Worm (Caenorhabditis elegans) whole organism, late embryonic: ENCODE measurements around the gene C15F1.5.
A peak's percentile ranks its signal among the peaks of the same experiment; 100 is the strongest.

Experiments
- K02D7.2 ChIP-seq: sonication (generic microtip); optimal IDR thresholded peaks from 2 replicates; lab custom pipeline; 2017; ENCODE audit warnings: mild to moderate bottlenecking, missing genetic modification characterization, missing compliant biosample characterization
- T23F11.4 ChIP-seq: fragments of 200-800 bp; sonication (Bioruptor generic); optimal IDR thresholded peaks from 2 replicates; lab custom pipeline; 2018; ENCODE audit warnings: mild to moderate bottlenecking, missing genetic modification characterization, missing compliant biosample characterization
- ceh-18 ChIP-seq: sonication (generic microtip); optimal IDR thresholded peaks from 2 replicates; lab custom pipeline; 2016; ENCODE audit warnings: missing genetic modification characterization, missing compliant biosample characterization
- ceh-19 ChIP-seq: fragments of 200-800 bp; sonication (Bioruptor generic); optimal IDR thresholded peaks from 2 replicates; lab custom pipeline; 2018; ENCODE audit warnings: mild to moderate bottlenecking, missing genetic modification characterization, missing compliant biosample characterization
- ceh-24 ChIP-seq: sonication (generic microtip); optimal IDR thresholded peaks from 2 replicates; lab custom pipeline; 2016; ENCODE audit warnings: mild to moderate bottlenecking, missing genetic modification characterization, missing compliant biosample characterization
- ceh-31 ChIP-seq: sonication (generic microtip); optimal IDR thresholded peaks from 2 replicates; lab custom pipeline; 2016; ENCODE audit warnings: missing genetic modification characterization, missing compliant biosample characterization
- ceh-34 ChIP-seq: sonication (generic microtip); optimal IDR thresholded peaks from 2 replicates; lab custom pipeline; 2016; ENCODE audit warnings: mild to moderate bottlenecking, missing genetic modification characterization, missing compliant biosample characterization
- ceh-48 ChIP-seq: sonication (generic microtip); optimal IDR thresholded peaks from 2 replicates; lab custom pipeline; 2016; ENCODE audit warnings: missing genetic modification characterization, inconsistent platforms, missing compliant biosample characterization
- ceh-9 ChIP-seq: sonication (generic microtip); optimal IDR thresholded peaks from 2 replicates; lab custom pipeline; 2016; ENCODE audit warnings: mild to moderate bottlenecking, missing genetic modification characterization, inconsistent platforms, missing compliant biosample characterization
- che-1 ChIP-seq: sonication (generic microtip); optimal IDR thresholded peaks from 2 replicates; lab custom pipeline; 2016; ENCODE audit warnings: mild to moderate bottlenecking, missing genetic modification characterization, missing compliant biosample characterization
- ets-4 ChIP-seq: sonication (generic microtip); optimal IDR thresholded peaks from 2 replicates; lab custom pipeline; 2016; ENCODE audit warnings: missing genetic modification characterization, missing compliant biosample characterization
- eyg-1 ChIP-seq: sonication (generic microtip); optimal IDR thresholded peaks from 2 replicates; lab custom pipeline; 2016; ENCODE audit warnings: missing genotype, missing genetic modification characterization, missing compliant biosample characterization
- fax-1 ChIP-seq: sonication (generic microtip); optimal IDR thresholded peaks from 2 replicates; lab custom pipeline; 2016; ENCODE audit warnings: missing genotype, missing genetic modification characterization, missing compliant biosample characterization
- fkh-6 ChIP-seq: sonication (generic microtip); optimal IDR thresholded peaks from 2 replicates; lab custom pipeline; 2016; ENCODE audit warnings: missing genetic modification characterization, missing compliant biosample characterization
- hlh-13 ChIP-seq: fragments of 200-800 bp; sonication (Bioruptor generic); optimal IDR thresholded peaks from 2 replicates; lab custom pipeline; 2018; ENCODE audit warnings: mild to moderate bottlenecking, missing genetic modification characterization, missing compliant biosample characterization
- hlh-30 ChIP-seq: sonication (generic microtip); optimal IDR thresholded peaks from 2 replicates; lab custom pipeline; 2017; ENCODE audit warnings: antibody characterized with exemption, missing genetic modification characterization, missing compliant biosample characterization; ENCODE audit not compliant: insufficient read depth
- hlh-6 ChIP-seq: sonication (generic microtip); optimal IDR thresholded peaks from 2 replicates; lab custom pipeline; 2016; ENCODE audit warnings: missing genotype, missing genetic modification characterization, missing compliant biosample characterization
- hlh-8 ChIP-seq: sonication (generic microtip); optimal IDR thresholded peaks from 2 replicates; lab custom pipeline; 2016; ENCODE audit warnings: missing genotype, missing genetic modification characterization, missing compliant biosample characterization
- lim-6 ChIP-seq: sonication (generic microtip); optimal IDR thresholded peaks from 2 replicates; lab custom pipeline; 2016; ENCODE audit warnings: missing genetic modification characterization, missing compliant biosample characterization
- madf-2 ChIP-seq: sonication (generic microtip); optimal IDR thresholded peaks from 2 replicates; lab custom pipeline; 2017; ENCODE audit warnings: missing genetic modification characterization, missing compliant biosample characterization
- mec-3 ChIP-seq: sonication (generic microtip); optimal IDR thresholded peaks from 2 replicates; lab custom pipeline; 2016; ENCODE audit warnings: borderline replicate concordance, missing genetic modification characterization, missing compliant biosample characterization
- nfya-1 ChIP-seq: sonication (generic microtip); optimal IDR thresholded peaks from 2 replicates; lab custom pipeline; 2017; ENCODE audit warnings: missing genetic modification characterization, mild to moderate bottlenecking, missing compliant biosample characterization, antibody characterized with exemption, moderate library complexity
- nhr-11 ChIP-seq: fragments of 150-350 bp; optimal IDR thresholded peaks from 2 replicates; lab custom pipeline; 2014; ENCODE audit warnings: missing biosample characterization, missing genetic modification characterization
- nhr-232 ChIP-seq: sonication (generic microtip); optimal IDR thresholded peaks from 2 replicates; lab custom pipeline; 2016; ENCODE audit warnings: missing genetic modification characterization, missing compliant biosample characterization
- npax-4 ChIP-seq: sonication (generic microtip); optimal IDR thresholded peaks from 2 replicates; lab custom pipeline; 2016; ENCODE audit warnings: missing genetic modification characterization, missing compliant biosample characterization
- pha-2 ChIP-seq: sonication (generic microtip); optimal IDR thresholded peaks from 2 replicates; lab custom pipeline; 2017; ENCODE audit warnings: mild to moderate bottlenecking, missing genetic modification characterization, missing compliant biosample characterization
- pqm-1 ChIP-seq: sonication (generic microtip); optimal IDR thresholded peaks from 2 replicates; lab custom pipeline; 2016; ENCODE audit warnings: missing genetic modification characterization, missing compliant biosample characterization
- sdc-2 ChIP-seq: sonication (generic microtip); optimal IDR thresholded peaks from 2 replicates; lab custom pipeline; 2016; ENCODE audit warnings: missing genotype, missing genetic modification characterization, missing compliant biosample characterization
- syd-9 ChIP-seq: sonication (generic microtip); optimal IDR thresholded peaks from 2 replicates; lab custom pipeline; 2016; ENCODE audit warnings: mild to moderate bottlenecking, missing genetic modification characterization, moderate library complexity, missing compliant biosample characterization
- tbx-2 ChIP-seq: sonication (generic microtip); optimal IDR thresholded peaks from 2 replicates; lab custom pipeline; 2016; ENCODE audit warnings: missing genetic modification characterization, missing compliant biosample characterization
- ttx-3 ChIP-seq: sonication (generic microtip); optimal IDR thresholded peaks from 2 replicates; lab custom pipeline; 2016; ENCODE audit warnings: missing genetic modification reagents, missing genetic modification characterization, missing compliant biosample characterization
- unc-55 ChIP-seq: sonication (generic microtip); optimal IDR thresholded peaks from 2 replicates; lab custom pipeline; 2017; ENCODE audit warnings: missing biosample characterization, missing genetic modification reagents, missing genetic modification characterization
- zip-5 ChIP-seq: sonication (generic microtip); optimal IDR thresholded peaks from 2 replicates; lab custom pipeline; 2016; ENCODE audit warnings: missing genetic modification characterization, missing compliant biosample characterization
- ztf-16 ChIP-seq: sonication (generic microtip); optimal IDR thresholded peaks from 2 replicates; lab custom pipeline; 2017; ENCODE audit warnings: missing genetic modification characterization, missing compliant biosample characterization

The C15F1.5 gene

ce11 chrII:6937057-6937456, 33.4 kb downstream of the C15F1.5 start:
- TF ChIP-seq ceh-24, result no peak
- no peak for TF ChIP-seq sdc-2 (tag; lab: Kevin White, UChicago)
- no peak for TF ChIP-seq ceh-34 (tag; lab: Kevin White, UChicago)
- no peak for TF ChIP-seq fkh-6 (tag; lab: Kevin White, UChicago)
- no peak for TF ChIP-seq pqm-1 (tag; lab: Kevin White, UChicago)
- peak; percentile 41 for TF ChIP-seq tbx-2 (tag; lab: Kevin White, UChicago)

DNA sequence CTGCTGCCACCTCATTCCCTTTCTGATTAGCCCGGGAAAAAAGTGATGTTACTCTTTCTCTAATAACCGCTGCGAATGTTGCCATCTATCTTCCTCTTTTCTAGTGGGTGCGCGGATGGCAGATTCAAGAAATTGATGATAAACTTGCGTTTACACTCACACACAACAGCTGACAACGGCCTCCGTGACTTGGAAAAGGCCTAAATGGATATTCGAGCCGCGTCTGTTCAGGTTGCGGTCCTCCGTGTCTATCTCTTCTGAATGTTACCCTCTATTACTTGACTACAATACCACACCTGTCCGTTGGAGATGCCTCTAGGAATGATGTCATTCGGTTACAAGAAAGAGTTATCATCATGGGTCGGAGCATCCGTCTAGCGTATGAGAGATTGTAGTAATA, 33.9 kb downstream of the C15F1.5 start:
- TF ChIP-seq ttx-3 (tag; lab: Kevin White, UChicago) (no peak), nfya-1 (tag; lab: Kevin White, UChicago) (no peak), npax-4 (tag; lab: Kevin White, UChicago) (no peak), K02D7.2 (tag; lab: Kevin White, UChicago) (no peak), fax-1 (tag; lab: Kevin White, UChicago) (no peak), madf-2 (tag; lab: Kevin White, UChicago) (no peak), mec-3 (tag; lab: Kevin White, UChicago) (no peak), ceh-18 (tag; lab: Kevin White, UChicago) (no peak), ceh-9 (tag; lab: Kevin White, UChicago) (no peak), zip-5 (tag; lab: Kevin White, UChicago) (no peak), eyg-1 (tag; lab: Kevin White, UChicago) (no peak), hlh-30 (no peak)

DNA sequence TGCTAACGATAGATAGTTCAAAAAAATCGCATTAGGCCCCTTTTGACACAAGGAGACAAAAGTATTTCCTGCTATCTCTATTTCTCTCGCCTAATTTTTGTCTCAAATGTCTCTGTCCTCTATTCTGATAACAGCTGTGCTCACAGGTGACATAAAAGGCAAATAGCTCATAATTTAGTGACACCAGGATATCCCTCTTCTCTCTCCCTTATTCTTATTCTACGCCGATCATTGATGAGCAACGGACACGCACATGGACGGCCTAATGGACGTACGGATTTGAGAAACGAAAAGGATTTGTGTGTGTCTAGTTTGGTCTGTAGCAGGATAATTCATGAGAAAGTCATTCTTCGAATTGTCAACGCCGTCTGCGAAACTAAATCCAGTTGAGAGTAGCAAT, 34.4 kb downstream of the C15F1.5 start:
- TF ChIP-seq ets-4 (tag; lab: Kevin White, UChicago) (no peak), ceh-9 (tag; lab: Kevin White, UChicago) (no peak), sdc-2 (tag; lab: Kevin White, UChicago) (no peak), pha-2 (tag; lab: Kevin White, UChicago) (no peak), nhr-232 (tag; lab: Kevin White, UChicago) (no peak), hlh-6 (tag; lab: Kevin White, UChicago) (no peak), unc-55 (GFP tag; lab: Kevin White, UChicago) (peak; percentile 26), T23F11.4 (GFP tag; lab: Kevin White, UChicago) (no peak), syd-9 (tag; lab: Kevin White, UChicago) (no peak)

DNA sequence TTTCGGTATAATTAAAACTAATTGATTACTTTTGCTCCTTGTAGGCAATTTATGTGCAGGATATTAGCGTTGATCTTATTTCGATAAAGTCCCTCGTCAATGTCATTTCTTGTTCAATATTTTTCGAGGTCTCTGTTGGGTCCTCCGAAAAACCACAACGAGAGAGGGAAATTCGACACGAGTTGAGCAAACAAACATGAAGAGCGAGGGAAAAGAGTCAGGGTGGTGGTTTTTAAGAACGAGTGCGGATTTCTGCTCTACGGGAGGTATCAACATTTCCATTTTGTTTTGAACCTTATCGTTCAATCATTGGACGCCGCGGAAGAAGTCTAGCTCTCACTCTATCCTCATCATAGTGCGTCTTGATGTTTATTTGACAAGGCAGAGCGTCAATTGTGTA, 35.7 kb downstream of the C15F1.5 start:
- TF ChIP-seq ceh-19 (GFP tag; lab: Kevin White, UChicago) (peak; percentile 25), ceh-18 (tag; lab: Kevin White, UChicago) (no peak), hlh-8 (tag; lab: Kevin White, UChicago) (no peak), ceh-34 (tag; lab: Kevin White, UChicago) (peak; percentile 92)

DNA sequence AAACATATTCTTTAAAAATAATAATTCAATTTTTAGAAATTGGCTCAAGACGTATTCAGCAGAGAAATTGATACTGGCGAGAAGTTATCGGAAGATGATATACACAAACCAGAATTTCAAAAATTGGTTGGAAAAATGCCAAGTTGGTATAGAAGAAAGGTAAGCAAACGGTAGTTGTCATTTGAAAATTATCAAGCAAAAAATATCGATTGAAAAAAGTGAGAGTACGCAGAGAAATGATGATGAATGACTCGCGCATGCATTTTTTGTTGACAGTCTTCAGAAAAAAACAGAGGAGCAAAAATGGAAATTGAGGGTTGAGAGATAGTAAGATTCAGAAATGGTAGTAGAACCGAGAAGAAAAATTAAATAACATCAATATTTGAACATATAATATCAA, 37.4 kb downstream of the C15F1.5 start:
- TF ChIP-seq sdc-2 (tag; lab: Kevin White, UChicago) (no peak), ceh-31 (tag; lab: Kevin White, UChicago) (no peak), nhr-11 (tag; lab: Kevin White, UChicago) (no peak), ztf-16 (tag; lab: Kevin White, UChicago) (no peak), lim-6 (tag; lab: Kevin White, UChicago) (no peak), zip-5 (tag; lab: Kevin White, UChicago) (no peak)

- TF ChIP-seq ceh-48, result no peak
- TF ChIP-seq ceh-34 (tag; lab: Kevin White, UChicago), result no peak
- no peak for TF ChIP-seq K02D7.2 (tag; lab: Kevin White, UChicago)
- no peak for TF ChIP-seq hlh-13
- no peak for TF ChIP-seq pha-2 (tag; lab: Kevin White, UChicago)
- no peak for TF ChIP-seq ets-4 (tag; lab: Kevin White, UChicago)
- no peak for TF ChIP-seq che-1 (tag; lab: Kevin White, UChicago)
Observed at ce11 chrII:6930072-6930471, 40.3 kb downstream of the C15F1.5 start.
